Fruit fly (Drosophila melanogaster): ENCODE results near the gene Sfp84E.

DNA sequence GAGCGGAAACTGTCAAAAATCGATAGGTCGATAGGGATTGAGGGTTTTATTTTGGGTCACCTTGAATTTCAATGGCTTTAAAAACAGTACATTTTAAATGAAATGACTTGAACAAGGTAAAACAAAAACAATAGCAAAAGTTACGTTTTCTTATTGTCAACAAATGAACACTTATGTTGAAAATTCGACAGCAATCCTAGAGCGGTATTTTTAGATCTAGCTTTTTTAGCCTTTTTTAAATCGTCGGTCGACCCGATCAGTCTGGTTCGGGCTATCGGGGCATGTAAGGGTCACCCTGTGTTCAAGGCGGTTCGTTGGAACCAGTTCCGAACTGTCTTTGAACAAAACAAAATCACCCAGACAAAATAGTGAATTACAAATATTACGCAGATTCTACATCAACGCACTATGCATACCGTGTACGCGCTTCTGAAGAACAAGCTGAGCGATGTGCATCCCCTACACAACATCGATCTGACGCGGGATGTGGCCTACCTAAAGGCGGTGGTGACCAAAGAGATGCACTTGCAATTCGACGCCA, 29.0 kb upstream of the Sfp84E start, which contains the start of the genes CG11052 and CG3223:
- TF ChIP-seq CG8478 (optimal IDR thresholded peaks at IDR 0.05), result no peak
- no peak for TF ChIP-seq pan (optimal IDR thresholded peaks at IDR 0.05)

Data from whole organism.